Worm (Caenorhabditis elegans) whole organism, L2 larva: ENCODE data around the gene sru-12.

Experiments
- C34F6.9 ChIP-seq: fragments of 150-350 bp; optimal IDR thresholded peaks from 2 replicates; lab custom pipeline; 2014; ENCODE audit warnings: missing biosample characterization, missing genetic modification characterization
- Y55F3AM.14 ChIP-seq: fragments of 200-800 bp; sonication (Bioruptor generic); optimal IDR thresholded peaks from 2 replicates; lab custom pipeline; 2018; ENCODE audit warnings: mild to moderate bottlenecking, missing genetic modification characterization, missing compliant biosample characterization
- ZK546.5 ChIP-seq: sonication (generic microtip); optimal IDR thresholded peaks from 2 replicates; lab custom pipeline; 2017; ENCODE audit warnings: missing biosample characterization, missing genetic modification characterization
- alr-1 ChIP-seq: fragments of 150-350 bp; optimal IDR thresholded peaks from 2 replicates; lab custom pipeline; 2014; ENCODE audit warnings: missing biosample characterization, missing genetic modification characterization
- aly-2 ChIP-seq: fragments of 150-350 bp; optimal IDR thresholded peaks from 2 replicates; lab custom pipeline; 2014; ENCODE audit warnings: missing biosample characterization, missing genetic modification characterization
- ama-1 ChIP-seq: fragments of 150-350 bp; optimal IDR thresholded peaks from 2 replicates; lab custom pipeline; 2018; ENCODE audit warnings: inconsistent platforms
- blmp-1 ChIP-seq: sonication (generic microtip); optimal IDR thresholded peaks from 2 replicates; lab custom pipeline; 2017; ENCODE audit warnings: missing genetic modification characterization, mild to moderate bottlenecking, missing compliant biosample characterization, antibody characterized with exemption, moderate library complexity; ENCODE audit not compliant: insufficient read depth
- dmd-4 ChIP-seq: sonication (generic microtip); optimal IDR thresholded peaks from 2 replicates; lab custom pipeline; 2017; ENCODE audit warnings: missing biosample characterization, missing genetic modification characterization
- egl-27 ChIP-seq: sonication (generic microtip); optimal IDR thresholded peaks from 3 replicates; lab custom pipeline; 2017; ENCODE audit warnings: missing biosample characterization, missing genetic modification reagents, missing genetic modification characterization
- elt-1 ChIP-seq: fragments of 150-350 bp; optimal IDR thresholded peaks from 2 replicates; lab custom pipeline; 2014; ENCODE audit warnings: missing biosample characterization, missing genetic modification characterization
- elt-3 ChIP-seq: sonication (generic microtip); optimal IDR thresholded peaks from 2 replicates; lab custom pipeline; 2017; ENCODE audit warnings: missing biosample characterization, missing genetic modification characterization
- fos-1 ChIP-seq: fragments of 150-350 bp; optimal IDR thresholded peaks from 2 replicates; lab custom pipeline; 2014; ENCODE audit warnings: missing biosample characterization, missing genetic modification characterization
- gmeb-1 ChIP-seq: fragments of 150-350 bp; optimal IDR thresholded peaks from 2 replicates; lab custom pipeline; 2014; ENCODE audit warnings: missing biosample characterization, missing genetic modification characterization
- lin-11 ChIP-seq: fragments of 150-350 bp; sonication (generic microtip); optimal IDR thresholded peaks from 2 replicates; lab custom pipeline; 2014; ENCODE audit warnings: missing biosample characterization, missing genetic modification characterization, inconsistent platforms, mixed read lengths
- lin-39 ChIP-seq: fragments of 150-350 bp; optimal IDR thresholded peaks from 2 replicates; lab custom pipeline; 2014; ENCODE audit warnings: missing biosample characterization, missing genetic modification reagents, missing genetic modification characterization
- lsy-2 ChIP-seq, 2 experiments: fragments of 150-350 bp in 1 of 2; sonication (generic microtip) in 1 of 2; optimal IDR thresholded peaks; 2 replicates each; lab custom pipeline; 2014 to 2017; ENCODE audit warnings: missing biosample characterization in 2 of 2, missing genetic modification characterization in 2 of 2
- mab-5 ChIP-seq: fragments of 150-350 bp; optimal IDR thresholded peaks from 2 replicates; lab custom pipeline; 2014; ENCODE audit warnings: missing biosample characterization, missing genetic modification characterization
- mbf-1 ChIP-seq: sonication (generic microtip); optimal IDR thresholded peaks from 2 replicates; lab custom pipeline; 2017; ENCODE audit warnings: missing biosample characterization, missing genetic modification characterization
- mdl-1 ChIP-seq, 2 experiments: fragments of 150-350 bp in 1 of 2; sonication (generic microtip) in 1 of 2; optimal IDR thresholded peaks; 2 replicates each; lab custom pipeline; 2017; ENCODE audit warnings: missing biosample characterization in 2 of 2, missing genetic modification characterization in 2 of 2
- nhr-10 ChIP-seq: sonication (generic microtip); optimal IDR thresholded peaks from 2 replicates; lab custom pipeline; 2017; ENCODE audit warnings: missing biosample characterization, missing genetic modification characterization
- nhr-11 ChIP-seq: fragments of 150-350 bp; optimal IDR thresholded peaks from 2 replicates; lab custom pipeline; 2014; ENCODE audit warnings: missing biosample characterization, missing genetic modification characterization
- nhr-129 ChIP-seq: fragments of 150-350 bp; optimal IDR thresholded peaks from 2 replicates; lab custom pipeline; 2014; ENCODE audit warnings: missing biosample characterization, missing genetic modification characterization
- nhr-23 ChIP-seq: fragments of 150-350 bp; optimal IDR thresholded peaks from 2 replicates; lab custom pipeline; 2014; ENCODE audit warnings: missing biosample characterization, missing genetic modification reagents, missing genetic modification characterization
- nhr-237 ChIP-seq: fragments of 150-350 bp; optimal IDR thresholded peaks from 2 replicates; lab custom pipeline; 2014; ENCODE audit warnings: missing biosample characterization, missing genetic modification characterization
- nhr-25 ChIP-seq: fragments of 150-350 bp; sonication (generic microtip); optimal IDR thresholded peaks from 3 replicates; lab custom pipeline; 2014; ENCODE audit warnings: missing biosample characterization, missing genetic modification characterization
- nhr-6 ChIP-seq: fragments of 150-350 bp; optimal IDR thresholded peaks from 2 replicates; lab custom pipeline; 2014; ENCODE audit warnings: missing biosample characterization, missing genetic modification characterization
- peb-1 ChIP-seq: fragments of 150-350 bp; optimal IDR thresholded peaks from 2 replicates; lab custom pipeline; 2014; ENCODE audit warnings: missing biosample characterization, missing genetic modification characterization
- skn-1 ChIP-seq: sonication (generic microtip); optimal IDR thresholded peaks from 2 replicates; lab custom pipeline; 2017; ENCODE audit warnings: missing biosample characterization, missing genetic modification characterization
- sma-3 ChIP-seq: sonication (generic microtip); optimal IDR thresholded peaks from 2 replicates; lab custom pipeline; 2016; ENCODE audit warnings: missing genetic modification reagents, missing genetic modification characterization, missing compliant biosample characterization
- sma-9 ChIP-seq, 2 experiments: fragments of 150-350 bp in 1 of 2; sonication (generic microtip) in 1 of 2; optimal IDR thresholded peaks; 2 replicates each; lab custom pipeline; 2014 to 2016; ENCODE audit warnings: missing genetic modification characterization in 2 of 2, mild to moderate bottlenecking in 1 of 2, missing biosample characterization in 1 of 2, missing compliant biosample characterization in 1 of 2, missing genetic modification reagents in 1 of 2, moderate library complexity in 1 of 2
- snpc-4 ChIP-seq: fragments of 150-350 bp; optimal IDR thresholded peaks from 2 replicates; lab custom pipeline; 2014; ENCODE audit warnings: missing biosample characterization, missing genetic modification characterization
- unc-39 ChIP-seq: fragments of 150-350 bp; optimal IDR thresholded peaks from 2 replicates; lab custom pipeline; 2014; ENCODE audit warnings: missing biosample characterization, missing genetic modification characterization
- unc-55 ChIP-seq: fragments of 150-350 bp; sonication (generic microtip); optimal IDR thresholded peaks from 3 replicates; lab custom pipeline; 2014; ENCODE audit warnings: missing biosample characterization, missing genetic modification reagents, missing genetic modification characterization
- unc-62 ChIP-seq: fragments of 150-350 bp; optimal IDR thresholded peaks from 2 replicates; lab custom pipeline; 2014; ENCODE audit warnings: missing biosample characterization, missing genetic modification reagents, missing genetic modification characterization
- zag-1 ChIP-seq: fragments of 150-350 bp; optimal IDR thresholded peaks from 2 replicates; lab custom pipeline; 2014; ENCODE audit warnings: missing biosample characterization, missing genetic modification characterization

Gene sru-12

ce11 chrIV:13601973-13602669 lies 19.1 kb downstream of the sru-12 start, which contains the start of gene Y45F10B.59:
Gene Y45F10B.59 (plus strand): TSS chrIV:13602619.
- peak; percentile 60 for TF ChIP-seq snpc-4 (tag; lab: Kevin White, UChicago)
- no peak for TF ChIP-seq alr-1
- TF ChIP-seq, all 48 proteins: peak for 1

- no peak for TF ChIP-seq nhr-6 (tag; lab: Kevin White, UChicago)
- TF ChIP-seq sma-3 (GFP tag; lab: Kevin White, UChicago), result no peak
- TF ChIP-seq mbf-1, result no peak
- no peak for TF ChIP-seq nhr-10
- TF ChIP-seq nhr-237, result no peak
- TF ChIP-seq elt-1, result no peak
- peak; percentile 60 for TF ChIP-seq sma-9 (GFP tag; optimal IDR thresholded peaks at IDR 0.05; lab: Kevin White, UChicago)
- TF ChIP-seq sma-9 (tag; optimal IDR thresholded peaks at IDR 0.05; lab: Kevin White, UChicago), result no peak
- TF ChIP-seq peb-1 (tag; lab: Kevin White, UChicago), result no peak
- TF ChIP-seq nhr-11 (tag; lab: Kevin White, UChicago), result no peak
- no peak for TF ChIP-seq ama-1 (lab: Kevin White, UChicago)
- TF ChIP-seq elt-3 (tag; lab: Kevin White, UChicago), result no peak
- TF ChIP-seq C34F6.9 (tag; lab: Kevin White, UChicago), result no peak
- TF ChIP-seq lin-11 (tag; lab: Kevin White, UChicago), result no peak
- TF ChIP-seq zag-1 (tag; lab: Kevin White, UChicago), result no peak
- no peak for TF ChIP-seq Y55F3AM.14
- TF ChIP-seq skn-1 (tag; lab: Kevin White, UChicago), result no peak
- TF ChIP-seq blmp-1 (tag; lab: Kevin White, UChicago), result no peak
- no peak for TF ChIP-seq lsy-2 (tag; optimal IDR thresholded peaks at IDR 0.05; lab: Kevin White, UChicago)
- peak; percentile 12 for TF ChIP-seq nhr-129 (tag; lab: Kevin White, UChicago)
- TF ChIP-seq unc-39 (tag; lab: Kevin White, UChicago), result no peak
- no peak for TF ChIP-seq egl-27 (tag; lab: Kevin White, UChicago)
- TF ChIP-seq aly-2 (tag; lab: Kevin White, UChicago), result no peak
- TF ChIP-seq fos-1 (tag; lab: Kevin White, UChicago), result peak; percentile 43
- no peak for TF ChIP-seq unc-62 (GFP tag; lab: Kevin White, UChicago)
- peak; percentile 18 for TF ChIP-seq gmeb-1 (tag; lab: Kevin White, UChicago)
Observed at ce11 chrIV:13609755-13610154, 26.7 kb downstream of the sru-12 start, which contains the start of gene C08F11.13. Gene C08F11.13 (minus strand): TSS chrIV:13609892.

ce11 chrIV:13619203-13619602 lies 36.2 kb downstream of the sru-12 start, which contains the start of gene C08F11.3:
Gene C08F11.3 (plus strand): TSS chrIV:13619503.
- TF ChIP-seq mdl-1 (tag; optimal IDR thresholded peaks at IDR 0.05; lab: Kevin White, UChicago) (no peak), nhr-23 (tag; lab: Kevin White, UChicago) (no peak), nhr-129 (tag; lab: Kevin White, UChicago) (no peak), mbf-1 (no peak), peb-1 (tag; lab: Kevin White, UChicago) (no peak), ZK546.5 (tag; lab: Kevin White, UChicago) (no peak)

- TF ChIP-seq unc-55 (GFP tag; lab: Kevin White, UChicago), result no peak
- TF ChIP-seq alr-1, result no peak
- no peak for TF ChIP-seq aly-2 (tag; lab: Kevin White, UChicago)
- TF ChIP-seq nhr-23 (tag; lab: Kevin White, UChicago), result no peak
- no peak for TF ChIP-seq nhr-6 (tag; lab: Kevin White, UChicago)
- no peak for TF ChIP-seq lin-39 (tag; lab: Kevin White, UChicago)
- TF ChIP-seq sma-3 (GFP tag; lab: Kevin White, UChicago), result no peak
- TF ChIP-seq elt-3 (tag; lab: Kevin White, UChicago), result no peak
- TF ChIP-seq nhr-11 (tag; lab: Kevin White, UChicago), result no peak
- no peak for TF ChIP-seq skn-1 (tag; lab: Kevin White, UChicago)
- no peak for TF ChIP-seq dmd-4 (tag; lab: Kevin White, UChicago)
- TF ChIP-seq mab-5 (tag; lab: Kevin White, UChicago), result no peak
- no peak for TF ChIP-seq ama-1 (lab: Kevin White, UChicago)
- TF ChIP-seq fos-1 (tag; lab: Kevin White, UChicago), result no peak
- TF ChIP-seq mbf-1, result no peak
- TF ChIP-seq unc-39 (tag; lab: Kevin White, UChicago), result no peak
- no peak for TF ChIP-seq blmp-1 (tag; lab: Kevin White, UChicago)
- TF ChIP-seq nhr-25 (tag; lab: Kevin White, UChicago), result no peak
Observed at ce11 chrIV:13623533-13623932, 40.5 kb downstream of the sru-12 start, which contains the start of gene C08F11.1. Gene C08F11.1 (plus strand): TSS chrIV:13623833.
